Worm (Caenorhabditis elegans) whole organism, L3 larva: Measurements from ENCODE around the gene tmd-2.

Experiments
- R02D3.7 ChIP-seq: fragments of 150-350 bp; optimal IDR thresholded peaks from 2 replicates; lab custom pipeline; 2014; ENCODE audit warnings: missing biosample characterization, missing genetic modification characterization
- ZK546.5 ChIP-seq: sonication (generic microtip); optimal IDR thresholded peaks from 2 replicates; lab custom pipeline; 2017; ENCODE audit warnings: missing biosample characterization, missing genetic modification characterization
- aly-2 ChIP-seq: fragments of 150-350 bp; optimal IDR thresholded peaks from 2 replicates; lab custom pipeline; 2014; ENCODE audit warnings: missing biosample characterization, missing genetic modification characterization
- ama-1 ChIP-seq: fragments of 150-350 bp; optimal IDR thresholded peaks from 2 replicates; lab custom pipeline; 2018
- ceh-16 ChIP-seq: sonication (generic microtip); optimal IDR thresholded peaks from 2 replicates; lab custom pipeline; 2017; ENCODE audit warnings: missing biosample characterization, missing genetic modification characterization
- ceh-28 ChIP-seq: fragments of 150-350 bp; optimal IDR thresholded peaks from 2 replicates; lab custom pipeline; 2014; ENCODE audit warnings: missing biosample characterization, missing genetic modification reagents, missing genetic modification characterization
- ceh-82 ChIP-seq: fragments of 150-350 bp; optimal IDR thresholded peaks from 2 replicates; lab custom pipeline; 2014; ENCODE audit warnings: missing biosample characterization, missing genetic modification characterization
- ceh-9 ChIP-seq: sonication (generic microtip); optimal IDR thresholded peaks from 2 replicates; lab custom pipeline; 2018; ENCODE audit warnings: missing biosample characterization, missing genetic modification characterization
- egl-27 ChIP-seq: sonication (generic microtip); optimal IDR thresholded peaks from 4 replicates; lab custom pipeline; 2017; ENCODE audit warnings: missing biosample characterization, missing genetic modification reagents, missing genetic modification characterization
- egl-5 ChIP-seq: fragments of 150-350 bp; optimal IDR thresholded peaks from 2 replicates; lab custom pipeline; 2017; ENCODE audit warnings: missing biosample characterization, missing genetic modification reagents, missing genetic modification characterization, inconsistent platforms
- elt-2 ChIP-seq: sonication (generic microtip); optimal IDR thresholded peaks from 2 replicates; lab custom pipeline; 2016; ENCODE audit warnings: missing genetic modification reagents, mild to moderate bottlenecking, missing genetic modification characterization, missing compliant biosample characterization
- eor-1 ChIP-seq, 2 experiments: fragments of 150-350 bp; optimal IDR thresholded peaks; 2 replicates each; lab custom pipeline; 2014 to 2018; ENCODE audit warnings: missing biosample characterization in 2 of 2, missing genetic modification characterization in 2 of 2
- fkh-10 ChIP-seq: sonication (generic microtip); optimal IDR thresholded peaks from 2 replicates; lab custom pipeline; 2017; ENCODE audit warnings: missing biosample characterization, missing genetic modification reagents, missing genetic modification characterization
- fkh-2 ChIP-seq: fragments of 150-350 bp; optimal IDR thresholded peaks from 2 replicates; lab custom pipeline; 2014; ENCODE audit warnings: missing biosample characterization, missing genetic modification reagents, missing genetic modification characterization
- fos-1 ChIP-seq: fragments of 150-350 bp; optimal IDR thresholded peaks from 2 replicates; lab custom pipeline; 2014; ENCODE audit warnings: missing biosample characterization, missing genetic modification characterization
- lin-15B ChIP-seq: fragments of 150-350 bp; optimal IDR thresholded peaks from 2 replicates; lab custom pipeline; 2014; ENCODE audit warnings: missing biosample characterization, missing genetic modification characterization
- lin-39 ChIP-seq: fragments of 150-350 bp; optimal IDR thresholded peaks from 2 replicates; lab custom pipeline; 2018; ENCODE audit warnings: missing biosample characterization, missing genetic modification reagents, missing genetic modification characterization
- lsy-12 ChIP-seq: sonication (generic microtip); optimal IDR thresholded peaks from 2 replicates; lab custom pipeline; 2016; ENCODE audit warnings: mild to moderate bottlenecking, missing genetic modification characterization, missing compliant biosample characterization
- mdl-1 ChIP-seq: fragments of 150-350 bp; optimal IDR thresholded peaks from 2 replicates; lab custom pipeline; 2014; ENCODE audit warnings: missing biosample characterization, missing genetic modification characterization
- mml-1 ChIP-seq: fragments of 150-350 bp; sonication (generic microtip); optimal IDR thresholded peaks from 3 replicates; lab custom pipeline; 2014; ENCODE audit warnings: missing biosample characterization, missing genetic modification characterization
- nfya-1 ChIP-seq: sonication (generic microtip); optimal IDR thresholded peaks from 2 replicates; lab custom pipeline; 2017; ENCODE audit warnings: missing genetic modification characterization, mild to moderate bottlenecking, missing compliant biosample characterization, antibody characterized with exemption, moderate library complexity; ENCODE audit not compliant: insufficient read depth
- nhr-11 ChIP-seq: fragments of 150-350 bp; optimal IDR thresholded peaks from 2 replicates; lab custom pipeline; 2014; ENCODE audit warnings: missing biosample characterization, missing genetic modification characterization
- nhr-12 ChIP-seq: fragments of 150-350 bp; optimal IDR thresholded peaks from 2 replicates; lab custom pipeline; 2014; ENCODE audit warnings: missing biosample characterization, missing genetic modification characterization
- nhr-23 ChIP-seq: fragments of 150-350 bp; optimal IDR thresholded peaks from 2 replicates; lab custom pipeline; 2014; ENCODE audit warnings: missing biosample characterization, missing genetic modification reagents, missing genetic modification characterization
- nhr-237 ChIP-seq: fragments of 150-350 bp; optimal IDR thresholded peaks from 2 replicates; lab custom pipeline; 2014; ENCODE audit warnings: missing biosample characterization, missing genetic modification characterization
- nhr-25 ChIP-seq: sonication (generic microtip); optimal IDR thresholded peaks from 2 replicates; lab custom pipeline; 2017; ENCODE audit warnings: missing biosample characterization, missing genetic modification characterization
- nhr-28 ChIP-seq: fragments of 150-350 bp; optimal IDR thresholded peaks from 2 replicates; lab custom pipeline; 2014; ENCODE audit warnings: missing biosample characterization, missing genetic modification characterization
- nhr-67 ChIP-seq: fragments of 150-350 bp; optimal IDR thresholded peaks from 2 replicates; lab custom pipeline; 2014; ENCODE audit warnings: missing biosample characterization, missing genetic modification characterization
- nhr-76 ChIP-seq: fragments of 150-350 bp; sonication (generic microtip); optimal IDR thresholded peaks from 5 replicates; lab custom pipeline; 2014; ENCODE audit warnings: missing biosample characterization, missing genetic modification characterization
- nhr-77 ChIP-seq: fragments of 150-350 bp; optimal IDR thresholded peaks from 2 replicates; lab custom pipeline; 2014; ENCODE audit warnings: missing biosample characterization, missing genetic modification characterization
- pha-4 ChIP-seq: fragments of 150-350 bp; optimal IDR thresholded peaks from 2 replicates; lab custom pipeline; 2014; ENCODE audit warnings: missing biosample characterization, missing genetic modification reagents, missing genetic modification characterization
- pqm-1 ChIP-seq: fragments of 150-350 bp; optimal IDR thresholded peaks from 2 replicates; lab custom pipeline; 2017; ENCODE audit warnings: missing biosample characterization, missing genetic modification characterization, inconsistent platforms
- sea-2 ChIP-seq: fragments of 150-350 bp; sonication (generic microtip); optimal IDR thresholded peaks from 4 replicates; lab custom pipeline; 2014; ENCODE audit warnings: missing biosample characterization, missing genetic modification reagents, missing genetic modification characterization
- skn-1 ChIP-seq: fragments of 150-350 bp; optimal IDR thresholded peaks from 2 replicates; lab custom pipeline; 2014; ENCODE audit warnings: missing biosample characterization, missing genetic modification characterization
- snpc-4 ChIP-seq: fragments of 150-350 bp; optimal IDR thresholded peaks from 2 replicates; lab custom pipeline; 2014; ENCODE audit warnings: missing biosample characterization, missing genetic modification characterization
- tbx-2 ChIP-seq: sonication (generic microtip); optimal IDR thresholded peaks from 2 replicates; lab custom pipeline; 2016; ENCODE audit warnings: mild to moderate bottlenecking, missing genetic modification characterization, missing compliant biosample characterization
- unc-39 ChIP-seq: sonication (generic microtip); optimal IDR thresholded peaks from 4 replicates; lab custom pipeline; 2017; ENCODE audit warnings: missing biosample characterization, missing genetic modification characterization
- unc-62 ChIP-seq: fragments of 150-350 bp; sonication (generic microtip); optimal IDR thresholded peaks from 4 replicates; lab custom pipeline; 2014; ENCODE audit warnings: missing biosample characterization, missing genetic modification reagents, missing genetic modification characterization
- zag-1 ChIP-seq: fragments of 150-350 bp; optimal IDR thresholded peaks from 2 replicates; lab custom pipeline; 2014; ENCODE audit warnings: missing biosample characterization, missing genetic modification characterization
- ztf-11 ChIP-seq: fragments of 150-350 bp; optimal IDR thresholded peaks from 2 replicates; lab custom pipeline; 2014; ENCODE audit warnings: missing biosample characterization, missing genetic modification characterization

The tmd-2 gene

ce11 chrV:8334360-8334759 is at the start of gene tmd-2:
Gene tmd-2, plus strand, starts transcription at chrV:8334660.
- TF ChIP-seq nhr-76 (tag; lab: Kevin White, UChicago) (no peak), egl-5 (no peak), mdl-1 (tag; lab: Kevin White, UChicago) (no peak), unc-62 (GFP tag; lab: Kevin White, UChicago) (no peak), fkh-10 (GFP tag; lab: Kevin White, UChicago) (no peak), nhr-237 (tag; lab: Kevin White, UChicago) (no peak), nfya-1 (tag; lab: Kevin White, UChicago) (no peak), ceh-82 (tag; lab: Kevin White, UChicago) (no peak), pha-4 (tag; lab: Kevin White, UChicago) (no peak), nhr-23 (no peak), unc-39 (tag; lab: Kevin White, UChicago) (no peak), nhr-77 (tag; lab: Kevin White, UChicago) (no peak), eor-1 (tag; optimal IDR thresholded peaks at IDR 0.05; lab: Kevin White, UChicago) (no peak), nhr-28 (no peak), lin-39 (no peak)

ce11 chrV:8284800-8285199 is 49.7 kb upstream of the tmd-2 start, which contains the start of gene slc-17.5:
Gene slc-17.5, minus strand, starts transcription at chrV:8284900.
- no peak for TF ChIP-seq unc-39 (tag; lab: Kevin White, UChicago)
- TF ChIP-seq nhr-237 (tag; lab: Kevin White, UChicago): no peak
- no peak for TF ChIP-seq eor-1 (tag; optimal IDR thresholded peaks at IDR 0.05; lab: Kevin White, UChicago)
- TF ChIP-seq nhr-11 (tag; lab: Kevin White, UChicago): no peak
- no peak for TF ChIP-seq ZK546.5 (tag; lab: Kevin White, UChicago)
- no peak for TF ChIP-seq pha-4 (tag; lab: Kevin White, UChicago)
- no peak for TF ChIP-seq nhr-23
- TF ChIP-seq nhr-67 (tag; lab: Kevin White, UChicago): no peak
- no peak for TF ChIP-seq lin-15B
- no peak for TF ChIP-seq ceh-9
- TF ChIP-seq skn-1 (tag; lab: Kevin White, UChicago): no peak
- TF ChIP-seq mdl-1 (tag; lab: Kevin White, UChicago): no peak
- TF ChIP-seq ztf-11 (tag; lab: Kevin White, UChicago): no peak
- no peak for TF ChIP-seq lin-39
- TF ChIP-seq ceh-16 (tag; lab: Kevin White, UChicago): no peak

ce11 chrV:8285455-8285854 is 49.0 kb upstream of the tmd-2 start:
- TF ChIP-seq elt-2 (tag; lab: Kevin White, UChicago) (peak; percentile 4), sea-2 (GFP tag; lab: Kevin White, UChicago) (no peak), lsy-12 (tag; lab: Kevin White, UChicago) (no peak), pqm-1 (tag; lab: Kevin White, UChicago) (peak; percentile 51), ama-1 (lab: Kevin White, UChicago) (no peak), fkh-10 (GFP tag; lab: Kevin White, UChicago) (no peak), lin-15B (no peak)

ce11 chrV:8288125-8288806 is 46.2 kb upstream of the tmd-2 start:
- TF ChIP-seq lin-39: peak; percentile 63
- no peak for TF ChIP-seq nhr-12 (tag; lab: Kevin White, UChicago)
- TF ChIP-seq fkh-2 (tag; lab: Kevin White, UChicago): no peak
- TF ChIP-seq nhr-67 (tag; lab: Kevin White, UChicago): no peak
- TF ChIP-seq nhr-237 (tag; lab: Kevin White, UChicago): no peak
- TF ChIP-seq sea-2 (GFP tag; lab: Kevin White, UChicago): no peak
- TF ChIP-seq ztf-11 (tag; lab: Kevin White, UChicago): no peak
- TF ChIP-seq elt-2 (tag; lab: Kevin White, UChicago): peak; percentile 67
- no peak for TF ChIP-seq lsy-12 (tag; lab: Kevin White, UChicago)
- TF ChIP-seq lin-15B: no peak
- no peak for TF ChIP-seq ama-1 (lab: Kevin White, UChicago)
- peak; percentile 51 for TF ChIP-seq nfya-1 (tag; lab: Kevin White, UChicago)
- no peak for TF ChIP-seq nhr-25 (tag; lab: Kevin White, UChicago)
- TF ChIP-seq nhr-77 (tag; lab: Kevin White, UChicago): no peak
- TF ChIP-seq snpc-4 (tag; lab: Kevin White, UChicago): no peak
- no peak for TF ChIP-seq ceh-28 (tag; lab: Kevin White, UChicago)
- TF ChIP-seq R02D3.7 (tag; lab: Kevin White, UChicago): no peak
- no peak for TF ChIP-seq nhr-28
- TF ChIP-seq aly-2 (tag; lab: Kevin White, UChicago): no peak
- no peak for TF ChIP-seq ceh-82 (tag; lab: Kevin White, UChicago)
- no peak for TF ChIP-seq nhr-76 (tag; lab: Kevin White, UChicago)
- TF ChIP-seq tbx-2 (tag; lab: Kevin White, UChicago): no peak
- no peak for TF ChIP-seq zag-1
- TF ChIP-seq nhr-11 (tag; lab: Kevin White, UChicago): no peak
- TF ChIP-seq mml-1: no peak
- no peak for TF ChIP-seq fos-1 (tag; lab: Kevin White, UChicago)
- TF ChIP-seq eor-1 (tag; optimal IDR thresholded peaks at IDR 0.05; lab: Kevin White, UChicago): no peak
- peak; percentile 17 for TF ChIP-seq pqm-1 (tag; lab: Kevin White, UChicago)
- TF ChIP-seq egl-27 (tag; lab: Kevin White, UChicago): no peak
- TF ChIP-seq unc-62 (GFP tag; lab: Kevin White, UChicago): no peak
